Worm (Caenorhabditis elegans) whole organism, L4 larva: ENCODE measurements around the gene ptrn-1.
A peak's percentile ranks its signal among the peaks of the same experiment; 100 is the strongest.

Source experiments
- D1046.2 ChIP-seq: fragments of 200-800 bp; sonication (Bioruptor generic); IDR thresholded peaks from 2 replicates; pipeline ENCODE4 v1.3.6; 2022; ENCODE audit warnings: missing genetic modification characterization, missing compliant biosample characterization
- F26F4.8 ChIP-seq: fragments of 200-800 bp; sonication (Bioruptor generic); conservative IDR thresholded peaks from 2 replicates; pipeline ENCODE4 v1.3.6; 2022; ENCODE audit warnings: missing genetic modification characterization, missing compliant biosample characterization
- F49E8.2 ChIP-seq: sonication (generic microtip); optimal IDR thresholded peaks from 2 replicates; lab custom pipeline; 2016; ENCODE audit warnings: missing compliant biosample characterization, mild to moderate bottlenecking, missing genetic modification characterization, borderline replicate concordance
- T26A8.4 ChIP-seq: fragments of 200-800 bp; sonication (Bioruptor generic); IDR thresholded peaks from 2 replicates; pipeline ENCODE4 v1.3.6; 2022; ENCODE audit warnings: missing genetic modification characterization, missing compliant biosample characterization
- Y105C5A.15 ChIP-seq: fragments of 200-800 bp; sonication (Bioruptor generic); IDR thresholded peaks from 2 replicates; pipeline ENCODE4 v1.3.6; 2022; ENCODE audit warnings: missing genetic modification characterization, missing compliant biosample characterization
- Y5F2A.4 ChIP-seq: fragments of 200-800 bp; sonication (Bioruptor generic); optimal IDR thresholded peaks from 2 replicates; lab custom pipeline; 2018; ENCODE audit warnings: mild to moderate bottlenecking, missing genetic modification characterization, missing compliant biosample characterization
- Y75B8A.6 ChIP-seq: fragments of 200-800 bp; sonication (Bioruptor generic); IDR thresholded peaks from 2 replicates; pipeline ENCODE4 v1.3.6; 2022; ENCODE audit warnings: missing genetic modification reagents, missing genetic modification characterization, missing compliant biosample characterization
- aha-1 ChIP-seq: fragments of 150-350 bp; peaks from one replicate; lab custom pipeline; 2014; ENCODE audit warnings: missing biosample characterization, missing genetic modification characterization
- ceh-28 ChIP-seq: fragments of 150-350 bp; optimal IDR thresholded peaks from 2 replicates; lab custom pipeline; 2014; ENCODE audit warnings: missing biosample characterization, missing genetic modification reagents, missing genetic modification characterization
- ceh-32 ChIP-seq: sonication (generic microtip); optimal IDR thresholded peaks from 2 replicates; lab custom pipeline; 2016; ENCODE audit warnings: mild to moderate bottlenecking, missing genetic modification characterization, missing compliant biosample characterization; ENCODE audit not compliant: poor library complexity
- ceh-44 ChIP-seq: fragments of 200-800 bp; sonication (Bioruptor generic); IDR thresholded peaks from 2 replicates; pipeline ENCODE4 v1.3.6; 2022; ENCODE audit warnings: missing genetic modification reagents, missing genetic modification characterization, missing compliant biosample characterization
- cey-2 ChIP-seq: sonication (generic microtip); optimal IDR thresholded peaks from 3 replicates; lab custom pipeline; 2017; ENCODE audit warnings: missing genetic modification characterization, mild to moderate bottlenecking, missing compliant biosample characterization, antibody characterized with exemption, borderline replicate concordance; ENCODE audit not compliant: insufficient read depth
- ctbp-1 ChIP-seq: fragments of 200-800 bp; sonication (Bioruptor generic); IDR thresholded peaks from 2 replicates; pipeline ENCODE4 v1.3.6; 2022; ENCODE audit warnings: missing genetic modification reagents, missing genetic modification characterization, missing compliant biosample characterization
- daf-16 ChIP-seq, 3 experiments: sonication (generic microtip); optimal IDR thresholded peaks; 2 replicates each; lab custom pipeline; 2016 to 2017; ENCODE audit warnings: missing genetic modification characterization in 3 of 3, missing genetic modification reagents in 3 of 3, mild to moderate bottlenecking in 2 of 3, missing compliant biosample characterization in 2 of 3, missing biosample characterization in 1 of 3, moderate library complexity in 1 of 3
- daf-8 ChIP-seq: fragments of 200-800 bp; sonication (Bioruptor generic); IDR thresholded peaks from 2 replicates; pipeline ENCODE4 v1.3.6; 2022; ENCODE audit warnings: missing genetic modification characterization, missing compliant biosample characterization
- dmd-6 ChIP-seq: fragments of 200-800 bp; sonication (Bioruptor generic); IDR thresholded peaks from 2 replicates; pipeline ENCODE4 v1.3.6; 2022; ENCODE audit warnings: missing genetic modification reagents, missing genetic modification characterization, missing compliant biosample characterization
- dpl-1 ChIP-seq: fragments of 150-350 bp; optimal IDR thresholded peaks from 2 replicates; lab custom pipeline; 2014; ENCODE audit warnings: missing biosample characterization, missing genetic modification reagents, missing genetic modification characterization
- dve-1 ChIP-seq: sonication (generic microtip); optimal IDR thresholded peaks from 2 replicates; lab custom pipeline; 2017; ENCODE audit warnings: antibody characterized with exemption, mild to moderate bottlenecking, missing genetic modification characterization, missing compliant biosample characterization; ENCODE audit not compliant: insufficient read depth
- egl-43 ChIP-seq: fragments of 200-800 bp; sonication (Bioruptor generic); IDR thresholded peaks from 2 replicates; pipeline ENCODE4 v1.3.6; 2022; ENCODE audit warnings: missing genetic modification reagents, missing genetic modification characterization, missing compliant biosample characterization
- gei-8 ChIP-seq: fragments of 200-800 bp; sonication (Bioruptor generic); optimal IDR thresholded peaks from 2 replicates; lab custom pipeline; 2018; ENCODE audit warnings: mild to moderate bottlenecking, missing genetic modification characterization, missing compliant biosample characterization
- hlh-11 ChIP-seq: fragments of 200-800 bp; sonication (Bioruptor generic); optimal IDR thresholded peaks from 2 replicates; lab custom pipeline; 2018; ENCODE audit warnings: mild to moderate bottlenecking, missing genetic modification characterization, missing compliant biosample characterization
- hlh-30 ChIP-seq: sonication (generic microtip); optimal IDR thresholded peaks from 2 replicates; lab custom pipeline; 2017; ENCODE audit warnings: antibody characterized with exemption, mild to moderate bottlenecking, missing genetic modification characterization, missing compliant biosample characterization; ENCODE audit not compliant: insufficient read depth
- lin-15B ChIP-seq: fragments of 150-350 bp; sonication (generic microtip); optimal IDR thresholded peaks from 3 replicates; lab custom pipeline; 2014; ENCODE audit warnings: missing biosample characterization, missing genetic modification characterization
- lin-38 ChIP-seq: fragments of 200-800 bp; sonication (Bioruptor generic); IDR thresholded peaks from 2 replicates; pipeline ENCODE4 v1.3.6; 2022; ENCODE audit warnings: missing genetic modification reagents, missing genetic modification characterization, missing compliant biosample characterization
- lin-39 ChIP-seq: fragments of 150-350 bp; optimal IDR thresholded peaks from 2 replicates; lab custom pipeline; 2014; ENCODE audit warnings: missing biosample characterization, missing genetic modification reagents, missing genetic modification characterization
- lir-3 ChIP-seq: sonication (generic microtip); optimal IDR thresholded peaks from 2 replicates; lab custom pipeline; 2016; ENCODE audit warnings: mild to moderate bottlenecking, missing genetic modification characterization, missing compliant biosample characterization
- lsy-2 ChIP-seq, 2 experiments: fragments of 150-350 bp in 1 of 2; sonication (generic microtip) in 1 of 2; optimal IDR thresholded peaks; 2 replicates each; lab custom pipeline; 2014 to 2017; ENCODE audit warnings: missing biosample characterization in 2 of 2, missing genetic modification characterization in 2 of 2
- madf-5 ChIP-seq, 2 experiments: fragments of 200-800 bp; sonication (Bioruptor generic); IDR thresholded peaks; 2 replicates each; pipeline ENCODE4 v1.3.6; 2022; ENCODE audit warnings: missing compliant biosample characterization in 2 of 2, missing genetic modification characterization in 2 of 2
- mdl-1 ChIP-seq, 2 experiments: fragments of 150-350 bp in 1 of 2; sonication (generic microtip) in 1 of 2; optimal IDR thresholded peaks; 2 replicates each; lab custom pipeline; 2014 to 2017; ENCODE audit warnings: missing biosample characterization in 2 of 2, missing genetic modification characterization in 2 of 2
- nhr-11 ChIP-seq: fragments of 150-350 bp; optimal IDR thresholded peaks from 2 replicates; lab custom pipeline; 2014; ENCODE audit warnings: missing biosample characterization, missing genetic modification characterization
- nhr-28 ChIP-seq: fragments of 150-350 bp; optimal IDR thresholded peaks from 2 replicates; lab custom pipeline; 2014; ENCODE audit warnings: missing biosample characterization, missing genetic modification characterization
- nhr-6 ChIP-seq: fragments of 150-350 bp; optimal IDR thresholded peaks from 2 replicates; lab custom pipeline; 2014; ENCODE audit warnings: missing biosample characterization, missing genetic modification characterization
- nhr-77 ChIP-seq: fragments of 150-350 bp; optimal IDR thresholded peaks from 2 replicates; lab custom pipeline; 2014; ENCODE audit warnings: missing biosample characterization, missing genetic modification characterization
- pha-4 ChIP-seq, 2 experiments: fragments of 150-350 bp in 1 of 2; fragments of 200-800 bp in 1 of 2; sonication (Bioruptor generic) in 1 of 2; IDR thresholded peaks in 1 of 2; optimal IDR thresholded peaks in 1 of 2; 2 replicates each; pipeline versions ENCODE4 v1.3.6 to Lab custom; 2014 to 2022; ENCODE audit warnings: missing genetic modification characterization in 2 of 2, missing genetic modification reagents in 2 of 2, missing biosample characterization in 1 of 2, missing compliant biosample characterization in 1 of 2
- php-3 ChIP-seq: fragments of 200-800 bp; sonication (Bioruptor generic); IDR thresholded peaks from 2 replicates; pipeline ENCODE4 v1.3.6; 2022; ENCODE audit warnings: missing genetic modification reagents, missing genetic modification characterization, missing compliant biosample characterization
- pqm-1 ChIP-seq: sonication (generic microtip); optimal IDR thresholded peaks from 2 replicates; lab custom pipeline; 2017; ENCODE audit warnings: missing biosample characterization, missing genetic modification characterization
- rbr-2 ChIP-seq: sonication (generic microtip); optimal IDR thresholded peaks from 2 replicates; lab custom pipeline; 2016; ENCODE audit warnings: missing genotype, missing genetic modification characterization, missing compliant biosample characterization
- set-16 ChIP-seq: fragments of 200-800 bp; sonication (Bioruptor generic); IDR thresholded peaks from 2 replicates; pipeline ENCODE4 v1.3.6; 2022; ENCODE audit warnings: missing genetic modification reagents, missing genetic modification characterization, missing compliant biosample characterization
- snpc-1.2 ChIP-seq: fragments of 200-800 bp; sonication (Bioruptor generic); IDR thresholded peaks from 2 replicates; pipeline ENCODE4 v1.3.6; 2022; ENCODE audit warnings: missing genetic modification reagents, missing genetic modification characterization, missing compliant biosample characterization
- tra-1 ChIP-seq: fragments of 200-800 bp; sonication (Bioruptor generic); IDR thresholded peaks from 2 replicates; pipeline ENCODE4 v1.3.6; 2022; ENCODE audit warnings: missing genetic modification reagents, missing genetic modification characterization, missing compliant biosample characterization
- unc-39 ChIP-seq: sonication (generic microtip); optimal IDR thresholded peaks from 2 replicates; lab custom pipeline; 2017; ENCODE audit warnings: missing biosample characterization, missing genetic modification characterization
- zfp-2 ChIP-seq: sonication (generic microtip); optimal IDR thresholded peaks from 2 replicates; lab custom pipeline; 2016; ENCODE audit warnings: mild to moderate bottlenecking, missing genetic modification characterization, missing compliant biosample characterization
- zfp-3 ChIP-seq: fragments of 200-800 bp; sonication (Bioruptor generic); conservative IDR thresholded peaks from 2 replicates; pipeline ENCODE4 v1.3.6; 2022; ENCODE audit warnings: missing genetic modification reagents, missing genetic modification characterization, missing compliant biosample characterization
- zip-2 ChIP-seq: fragments of 150-350 bp; optimal IDR thresholded peaks from 2 replicates; lab custom pipeline; 2014; ENCODE audit warnings: missing biosample characterization, missing genetic modification characterization

The ptrn-1 gene

ce11 chrX:17066937-17067336 is 36.9 kb upstream of the ptrn-1 start (continued):
- TF ChIP-seq pqm-1 (tag; lab: Kevin White, UChicago): peak; percentile 68
- no peak for TF ChIP-seq lin-39 (tag; lab: Kevin White, UChicago)

ce11 chrX:17064820-17065219 is 34.8 kb upstream of the ptrn-1 start:
- TF ChIP-seq dve-1 (tag; lab: Kevin White, UChicago): peak; percentile 78
- TF ChIP-seq daf-8 (GFP tag; lab: Robert Waterston, UW): no peak
- TF ChIP-seq madf-5 (GFP tag; IDR thresholded peaks at IDR 0.05; lab: Robert Waterston, UW): no peak
- no peak for TF ChIP-seq F49E8.2 (tag; lab: Kevin White, UChicago)
- no peak for TF ChIP-seq lin-15B
- TF ChIP-seq lir-3 (tag; lab: Kevin White, UChicago): no peak
- TF ChIP-seq F26F4.8 (GFP tag; lab: Robert Waterston, UW): no peak
- no peak for TF ChIP-seq gei-8
- no peak for TF ChIP-seq lin-38 (GFP tag; lab: Robert Waterston, UW)
- TF ChIP-seq zfp-2 (tag; lab: Kevin White, UChicago): no peak
- TF ChIP-seq cey-2 (tag; lab: Kevin White, UChicago): no peak
- no peak for TF ChIP-seq daf-16 (GFP tag; optimal IDR thresholded peaks at IDR 0.05; lab: Kevin White, UChicago)
- TF ChIP-seq daf-16 (tag; optimal IDR thresholded peaks at IDR 0.05; lab: Kevin White, UChicago): peak; percentile 68
- no peak for TF ChIP-seq snpc-1.2 (GFP tag; lab: Robert Waterston, UW)
- no peak for TF ChIP-seq unc-39 (tag; lab: Kevin White, UChicago)
- peak; percentile 53 for TF ChIP-seq hlh-11
- TF ChIP-seq mdl-1 (tag; optimal IDR thresholded peaks at IDR 0.05; lab: Kevin White, UChicago): peak in 1 of 2 experiments; percentile 1
- TF ChIP-seq T26A8.4 (GFP tag; lab: Robert Waterston, UW): no peak
- TF ChIP-seq rbr-2 (tag; lab: Kevin White, UChicago): no peak
- TF ChIP-seq dpl-1 (GFP tag; lab: Kevin White, UChicago): no peak
- peak; percentile 41 for TF ChIP-seq hlh-30 (tag; lab: Kevin White, UChicago)
- no peak for TF ChIP-seq nhr-11 (tag; lab: Kevin White, UChicago)
- TF ChIP-seq zip-2: no peak
- TF ChIP-seq ctbp-1 (GFP tag; lab: Robert Waterston, UW): no peak
- TF ChIP-seq pqm-1 (tag; lab: Kevin White, UChicago): peak; percentile 43
- peak; percentile 18 for TF ChIP-seq nhr-28
- no peak for TF ChIP-seq zfp-3
- peak; percentile 64 for TF ChIP-seq dmd-6 (GFP tag; lab: Robert Waterston, UW)
- TF ChIP-seq Y5F2A.4 (GFP tag; lab: Kevin White, UChicago): no peak
- TF ChIP-seq Y105C5A.15 (GFP tag; lab: Robert Waterston, UW): no peak
- no peak for TF ChIP-seq ceh-32 (tag; lab: Kevin White, UChicago)
- no peak for TF ChIP-seq lsy-2 (tag; optimal IDR thresholded peaks at IDR 0.05; lab: Kevin White, UChicago)
- TF ChIP-seq ceh-44 (GFP tag; lab: Robert Waterston, UW): no peak
- no peak for TF ChIP-seq ceh-28 (tag; lab: Kevin White, UChicago)
- TF ChIP-seq D1046.2: no peak
- peak; percentile 13 for TF ChIP-seq nhr-77 (tag; lab: Kevin White, UChicago)
- TF ChIP-seq aha-1 (tag; lab: Kevin White, UChicago): peak; percentile 61
- TF ChIP-seq php-3: no peak
- TF ChIP-seq set-16 (GFP tag; lab: Robert Waterston, UW): no peak
- TF ChIP-seq pha-4 (GFP tag; IDR thresholded peaks at IDR 0.05; lab: Robert Waterston, UW): no peak
- no peak for TF ChIP-seq pha-4 (tag; optimal IDR thresholded peaks at IDR 0.05; lab: Kevin White, UChicago)
- no peak for TF ChIP-seq egl-43 (GFP tag; lab: Robert Waterston, UW)
- TF ChIP-seq tra-1 (GFP tag; lab: Robert Waterston, UW): no peak
- no peak for TF ChIP-seq Y75B8A.6 (GFP tag; lab: Robert Waterston, UW)
- TF ChIP-seq nhr-6: no peak
